Worm (Caenorhabditis elegans): ENCODE data around the gene T25E12.6.

Gene T25E12.6

DNA sequence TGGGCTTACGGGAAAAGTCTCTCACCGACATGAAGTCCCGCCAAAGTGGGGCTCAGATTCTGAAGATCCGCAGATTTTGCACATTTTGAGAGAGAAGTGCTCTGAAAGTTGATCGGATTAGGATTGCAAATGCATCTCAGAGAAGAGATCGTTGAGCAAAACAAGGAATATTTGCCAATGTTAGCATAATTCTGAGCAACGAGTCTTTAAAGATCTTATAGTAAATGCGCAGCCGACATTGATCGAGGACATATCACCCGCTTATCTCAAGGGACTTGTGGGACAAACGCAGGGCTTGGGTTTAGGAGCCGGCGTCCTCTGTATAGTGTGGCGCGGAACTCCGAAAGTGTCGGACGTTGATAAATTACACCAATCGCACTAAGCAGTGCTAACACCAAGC is 18.5 kb upstream of the T25E12.6 start, which contains the start of gene nhr-112:
TSS of gene nhr-112 (minus strand) at position 101 of the 400 bp plus-strand sequence.
- TF ChIP-seq nhr-2 (tag; optimal IDR thresholded peaks at IDR 0.05), result no peak
- no peak for TF ChIP-seq blmp-1 (tag; optimal IDR thresholded peaks at IDR 0.05)
- TF ChIP-seq elt-3 (tag; optimal IDR thresholded peaks at IDR 0.05), result no peak
- TF ChIP-seq ceh-43 (GFP tag; optimal IDR thresholded peaks at IDR 0.05), result no peak
- no peak for TF ChIP-seq ceh-83 (GFP tag; optimal IDR thresholded peaks at IDR 0.05)
- no peak for TF ChIP-seq nhr-28 (tag; optimal IDR thresholded peaks at IDR 0.05)
- TF ChIP-seq nhr-12 (tag; optimal IDR thresholded peaks at IDR 0.05), result no peak
- no peak for TF ChIP-seq pha-4 (tag; optimal IDR thresholded peaks at IDR 0.05)
- no peak for TF ChIP-seq unc-120 (tag; optimal IDR thresholded peaks at IDR 0.05; ENCODE audit: poor library complexity, severe bottlenecking)
- no peak for TF ChIP-seq hlh-1 (tag; optimal IDR thresholded peaks at IDR 0.05)

DNA sequence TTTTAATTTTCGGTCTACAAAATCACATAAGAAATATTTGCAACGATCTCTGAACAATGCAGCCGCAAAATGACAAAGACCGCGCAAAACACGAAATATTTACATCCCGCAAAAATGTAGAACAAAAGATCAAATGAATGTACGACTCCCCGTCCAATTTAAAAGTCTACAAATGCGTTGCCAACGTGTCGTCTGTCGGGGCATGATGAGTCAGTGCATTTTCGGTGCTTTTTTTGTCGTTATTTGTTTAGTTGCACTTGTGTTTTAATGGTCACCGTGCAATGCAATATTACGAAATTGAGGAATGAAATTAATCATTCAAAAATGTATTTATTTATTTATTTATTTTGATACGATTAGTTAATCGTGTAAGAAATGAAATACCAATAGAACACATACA is 17.6 kb upstream of the T25E12.6 start:
- no peak for TF ChIP-seq lin-32 (GFP tag; optimal IDR thresholded peaks at IDR 0.05)
- no peak for TF ChIP-seq cnd-1 (tag; optimal IDR thresholded peaks at IDR 0.05)
- TF ChIP-seq ceh-39 (tag; optimal IDR thresholded peaks at IDR 0.05), result no peak
- TF ChIP-seq nhr-12 (tag; optimal IDR thresholded peaks at IDR 0.05), result no peak
- no peak for TF ChIP-seq hlh-1 (tag; optimal IDR thresholded peaks at IDR 0.05)
- TF ChIP-seq sem-2 (GFP tag; optimal IDR thresholded peaks at IDR 0.05), result no peak
- no peak for TF ChIP-seq mls-2 (tag; optimal IDR thresholded peaks at IDR 0.05)

DNA sequence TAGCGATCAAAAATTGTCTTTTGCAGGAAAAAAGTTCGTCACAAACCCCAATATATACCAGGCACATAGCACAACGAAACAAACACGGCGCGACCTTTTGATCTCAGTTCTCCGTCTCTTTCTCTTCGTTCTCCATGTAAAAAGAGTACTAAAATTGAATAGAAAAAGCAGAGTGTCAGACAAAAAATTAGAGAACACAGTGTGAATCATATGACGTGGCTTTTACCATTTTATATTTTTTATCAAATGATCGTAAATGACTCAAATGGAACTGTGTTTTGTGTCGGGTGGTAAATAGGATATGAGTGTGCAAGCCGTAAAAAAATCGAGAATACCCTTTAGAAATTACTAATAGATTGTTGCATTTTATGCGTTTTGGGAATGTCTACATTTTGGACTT is 16.3 kb upstream of the T25E12.6 start:
- TF ChIP-seq mls-2 (tag; optimal IDR thresholded peaks at IDR 0.05) (no peak), nhr-28 (tag; optimal IDR thresholded peaks at IDR 0.05) (no peak), elt-1 (tag; optimal IDR thresholded peaks at IDR 0.05; ENCODE audit: borderline replicate concordance, insufficient read depth) (no peak), snpc-4 (tag; optimal IDR thresholded peaks at IDR 0.05) (no peak), bed-3 (GFP tag; optimal IDR thresholded peaks at IDR 0.05) (no peak), elt-3 (tag; optimal IDR thresholded peaks at IDR 0.05) (no peak), hlh-1 (tag; optimal IDR thresholded peaks at IDR 0.05) (no peak), mab-5 (tag; optimal IDR thresholded peaks at IDR 0.05) (no peak), unc-39 (tag; optimal IDR thresholded peaks at IDR 0.05) (no peak), mep-1 (tag; optimal IDR thresholded peaks at IDR 0.05) (no peak), drap-1 (GFP tag; optimal IDR thresholded peaks at IDR 0.05) (no peak)

DNA sequence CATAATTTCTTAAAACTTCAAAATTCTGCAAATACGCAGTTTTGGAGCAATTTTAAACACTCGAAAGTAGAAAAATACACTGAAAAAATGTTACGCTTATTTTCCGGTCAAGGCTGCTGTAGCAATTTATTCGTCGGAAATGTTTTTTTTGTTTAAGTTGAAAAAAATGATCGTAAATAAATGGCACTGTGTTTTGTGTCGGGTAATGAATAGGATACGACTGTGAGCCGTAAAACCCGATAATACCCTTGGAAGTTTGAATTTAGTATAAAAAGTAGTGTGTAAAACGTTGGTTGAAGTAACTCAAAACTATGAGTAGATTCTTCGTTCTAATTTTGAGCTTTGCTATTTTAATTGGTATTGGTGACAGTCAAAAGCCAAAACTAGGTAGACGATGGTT is 15.3 kb upstream of the T25E12.6 start, which contains the start of gene T25E12.14:
TSS of gene T25E12.14 (plus strand) at position 301 of the 400 bp plus-strand sequence.
- TF ChIP-seq ceh-43 (GFP tag; optimal IDR thresholded peaks at IDR 0.05), result no peak
- TF ChIP-seq pha-4 (tag; optimal IDR thresholded peaks at IDR 0.05), result no peak
- no peak for TF ChIP-seq nhr-76 (tag; optimal IDR thresholded peaks at IDR 0.05)
- no peak for TF ChIP-seq mls-2 (tag; optimal IDR thresholded peaks at IDR 0.05)
- TF ChIP-seq mep-1 (tag; optimal IDR thresholded peaks at IDR 0.05), result no peak
- TF ChIP-seq M03D4.4 (tag; optimal IDR thresholded peaks at IDR 0.05), result no peak
- TF ChIP-seq unc-120 (tag; optimal IDR thresholded peaks at IDR 0.05; ENCODE audit: poor library complexity, severe bottlenecking), result no peak
- no peak for TF ChIP-seq mab-5 (tag; optimal IDR thresholded peaks at IDR 0.05)
- TF ChIP-seq unc-62 (GFP tag; optimal IDR thresholded peaks at IDR 0.05), result no peak
- TF ChIP-seq ces-1 (GFP tag; optimal IDR thresholded peaks at IDR 0.05), result no peak
- no peak for TF ChIP-seq flh-1 (GFP tag; optimal IDR thresholded peaks at IDR 0.05)
- no peak for TF ChIP-seq nhr-12 (tag; optimal IDR thresholded peaks at IDR 0.05)
- TF ChIP-seq cnd-1 (tag; optimal IDR thresholded peaks at IDR 0.05), result no peak
- no peak for TF ChIP-seq nhr-28 (tag; optimal IDR thresholded peaks at IDR 0.05)
- no peak for TF ChIP-seq hlh-1 (tag; optimal IDR thresholded peaks at IDR 0.05)
- TF ChIP-seq blmp-1 (tag; optimal IDR thresholded peaks at IDR 0.05), result no peak

DNA sequence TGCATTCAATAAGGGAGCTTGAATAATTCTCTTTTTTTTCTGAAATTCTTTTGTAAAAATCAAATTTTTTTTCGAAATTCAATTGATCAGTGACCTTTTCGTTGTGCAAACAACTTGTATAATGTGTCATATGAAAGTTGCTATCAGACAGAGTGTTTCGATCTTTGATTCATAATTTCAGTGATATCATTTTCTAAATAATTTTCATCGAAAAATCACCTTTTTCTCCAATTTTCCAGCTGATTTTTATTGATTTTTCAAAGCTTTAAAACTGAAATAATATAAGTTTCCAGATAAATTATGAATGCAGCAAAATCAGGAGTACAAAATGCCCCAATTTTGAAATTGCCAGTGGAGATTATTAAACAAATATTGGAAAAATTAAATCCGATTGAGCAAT is 13.8 kb upstream of the T25E12.6 start, which contains the start of gene fbxa-127:
TSS of gene fbxa-127 (plus strand) at position 301 of the 400 bp plus-strand sequence.
- TF ChIP-seq lin-32 (GFP tag; optimal IDR thresholded peaks at IDR 0.05), result no peak
- no peak for TF ChIP-seq nhr-237 (tag; optimal IDR thresholded peaks at IDR 0.05)
- TF ChIP-seq elt-3 (tag; optimal IDR thresholded peaks at IDR 0.05), result no peak
- no peak for TF ChIP-seq blmp-1 (tag; optimal IDR thresholded peaks at IDR 0.05)
- TF ChIP-seq ceh-39 (tag; optimal IDR thresholded peaks at IDR 0.05), result no peak
- TF ChIP-seq hlh-1 (tag; optimal IDR thresholded peaks at IDR 0.05), result no peak
- no peak for TF ChIP-seq nhr-12 (tag; optimal IDR thresholded peaks at IDR 0.05)

DNA sequence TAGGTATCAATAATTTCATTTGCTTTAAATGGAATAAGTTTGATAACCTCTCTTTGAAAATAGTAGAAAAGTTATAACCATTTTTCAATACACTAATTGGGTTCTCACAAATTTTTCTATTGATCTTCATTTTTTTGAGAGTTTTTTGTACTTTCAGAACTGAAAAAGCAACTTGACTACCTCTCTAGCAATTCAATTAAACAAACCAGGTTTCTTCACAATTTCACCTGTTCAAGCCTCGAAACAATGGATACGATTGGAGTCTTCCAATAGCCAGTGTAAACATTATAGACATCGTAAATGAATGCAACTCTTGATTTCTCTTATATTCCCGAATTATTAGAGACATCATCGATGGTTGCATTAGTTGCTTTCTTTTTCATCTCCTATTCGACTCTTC is 12.3 kb upstream of the T25E12.6 start, which contains the start of gene srz-99:
TSS of gene srz-99 (plus strand) at position 301 of the 400 bp plus-strand sequence.
- TF ChIP-seq nhr-28 (tag; optimal IDR thresholded peaks at IDR 0.05) (no peak), ces-1 (GFP tag; optimal IDR thresholded peaks at IDR 0.05) (no peak), nhr-2 (tag; optimal IDR thresholded peaks at IDR 0.05) (no peak), cnd-1 (tag; optimal IDR thresholded peaks at IDR 0.05) (no peak), elt-3 (tag; optimal IDR thresholded peaks at IDR 0.05) (no peak), drap-1 (GFP tag; optimal IDR thresholded peaks at IDR 0.05) (no peak), sem-2 (GFP tag; optimal IDR thresholded peaks at IDR 0.05) (no peak), flh-1 (GFP tag; optimal IDR thresholded peaks at IDR 0.05) (no peak), ztf-11 (tag; optimal IDR thresholded peaks at IDR 0.05) (no peak), ceh-43 (GFP tag; optimal IDR thresholded peaks at IDR 0.05) (no peak), lin-13 (tag; optimal IDR thresholded peaks at IDR 0.05) (no peak), pha-4 (tag; optimal IDR thresholded peaks at IDR 0.05) (no peak), unc-62 (GFP tag; optimal IDR thresholded peaks at IDR 0.05) (no peak)

Measured in whole organism, mixed stage, embryonic.